Fruit fly (Drosophila melanogaster) whole organism, embryonic: ENCODE measurements around the gene CG14668.

Experiments
- Awh ChIP-seq: fragments of 200-800 bp; sonication (Bioruptor generic); IDR thresholded peaks from 2 replicates; pipeline ENCODE4, ENCODE4 v1.3.6; 2022; ENCODE audit warnings: missing biosample characterization, missing genetic modification characterization
- BEAF-32 ChIP-seq: fragments of 200-800 bp; sonication (Bioruptor generic); optimal IDR thresholded peaks from 3 replicates; lab custom pipeline; 2017; ENCODE audit warnings: missing biosample characterization, missing genetic modification characterization, mild to moderate bottlenecking, moderate library complexity, missing genetic modification reagents
- CG10431 ChIP-seq: fragments of 200-800 bp; sonication (Bioruptor generic); optimal IDR thresholded peaks from 3 replicates; lab custom pipeline; 2018; ENCODE audit warnings: missing biosample characterization, mild to moderate bottlenecking, missing genetic modification characterization
- CG10565 ChIP-seq: fragments of 200-800 bp; sonication (Bioruptor generic); optimal IDR thresholded peaks from 3 replicates; lab custom pipeline; 2016; ENCODE audit warnings: missing biosample characterization, mild to moderate bottlenecking, missing genetic modification characterization
- CG10654 ChIP-seq: fragments of 200-800 bp; sonication (Bioruptor generic); optimal IDR thresholded peaks from 2 replicates; lab custom pipeline; 2016; ENCODE audit warnings: missing biosample characterization, missing genetic modification characterization
- CG13424 ChIP-seq: fragments of 200-800 bp; sonication (Bioruptor generic); optimal IDR thresholded peaks from 2 replicates; lab custom pipeline; 2019; ENCODE audit warnings: missing biosample characterization, mild to moderate bottlenecking, missing genetic modification characterization, moderate library complexity
- CG15011 ChIP-seq: fragments of 200-800 bp; sonication (Bioruptor generic); optimal IDR thresholded peaks from 3 replicates; lab custom pipeline; 2018; ENCODE audit warnings: missing biosample characterization, mild to moderate bottlenecking, missing genetic modification characterization
- CG17186 ChIP-seq: fragments of 200-800 bp; sonication (Bioruptor generic); optimal IDR thresholded peaks from 3 replicates; lab custom pipeline; 2017; ENCODE audit warnings: missing biosample characterization, missing genetic modification reagents, missing genetic modification characterization
- CG2129 ChIP-seq: fragments of 200-800 bp; sonication (Bioruptor generic); IDR thresholded peaks from 2 replicates; pipeline ENCODE4 v1.3.6; 2022; ENCODE audit warnings: missing biosample characterization, missing genetic modification characterization; ENCODE audit not compliant: partially characterized antibody
- CG2889 ChIP-seq: fragments of 200-800 bp; sonication (Bioruptor generic); IDR thresholded peaks from 3 replicates; pipeline ENCODE4 v1.3.6; 2022; ENCODE audit warnings: missing biosample characterization, missing genetic modification characterization
- CG32772 ChIP-seq: fragments of 200-800 bp; sonication (Bioruptor generic); IDR thresholded peaks from 2 replicates; pipeline ENCODE4 v1.3.6; 2022; ENCODE audit warnings: missing biosample characterization, missing genetic modification characterization
- CG33213 ChIP-seq: fragments of 200-800 bp; sonication (Bioruptor generic); optimal IDR thresholded peaks from 3 replicates; lab custom pipeline; 2016; ENCODE audit warnings: missing biosample characterization, missing genetic modification characterization
- CG4328 ChIP-seq: fragments of 200-800 bp; sonication (Bioruptor generic); optimal IDR thresholded peaks from 3 replicates; lab custom pipeline; 2017; ENCODE audit warnings: missing biosample characterization, missing genetic modification reagents, missing genetic modification characterization
- CG4360 ChIP-seq: fragments of 200-800 bp; sonication (Bioruptor generic); IDR thresholded peaks from 2 replicates; pipeline ENCODE4 v1.3.6; 2022; ENCODE audit warnings: missing biosample characterization, missing genetic modification characterization
- CG43689 ChIP-seq: fragments of 200-800 bp; sonication (Bioruptor generic); IDR thresholded peaks from 2 replicates; pipeline ENCODE4 v1.3.6; 2022; ENCODE audit warnings: missing biosample characterization, missing genetic modification characterization
- CG7271 ChIP-seq: fragments of 200-800 bp; sonication (Bioruptor generic); optimal IDR thresholded peaks from 2 replicates; lab custom pipeline; 2018; ENCODE audit warnings: missing biosample characterization, mild to moderate bottlenecking, missing genetic modification characterization, moderate library complexity
- CG7372 ChIP-seq: fragments of 200-800 bp; sonication (Bioruptor generic); IDR thresholded peaks from 2 replicates; pipeline ENCODE4 v1.3.6; 2022; ENCODE audit warnings: missing biosample characterization, missing genetic modification characterization
- CG7963 ChIP-seq: fragments of 200-800 bp; sonication (Bioruptor generic); IDR thresholded peaks from 3 replicates; pipeline ENCODE4 v1.3.6; 2022; ENCODE audit warnings: missing biosample characterization, missing genetic modification characterization; ENCODE audit not compliant: partially characterized antibody
- CG9817 ChIP-seq: fragments of 200-800 bp; sonication (Bioruptor generic); optimal IDR thresholded peaks from 2 replicates; lab custom pipeline; 2018; ENCODE audit warnings: missing biosample characterization, mild to moderate bottlenecking, missing genetic modification characterization, moderate library complexity
- CkIIα-i1 ChIP-seq: fragments of 200-800 bp; sonication (Bioruptor generic); IDR thresholded peaks from 2 replicates; pipeline ENCODE4 v1.3.6; 2022; ENCODE audit warnings: missing biosample characterization, missing genetic modification characterization
- Dbx ChIP-seq: fragments of 200-800 bp; sonication (Bioruptor generic); IDR thresholded peaks from 3 replicates; pipeline ENCODE4 v1.3.6; 2022; ENCODE audit warnings: missing biosample characterization, missing genetic modification characterization
- Deaf1 ChIP-seq: fragments of 200-800 bp; optimal IDR thresholded peaks from 3 replicates; lab custom pipeline; 2019; ENCODE audit warnings: missing biosample characterization, mild to moderate bottlenecking, missing genetic modification characterization, moderate library complexity
- GATAe ChIP-seq: fragments of 200-800 bp; sonication (Bioruptor generic); conservative IDR thresholded peaks from 2 replicates; pipeline ENCODE4 v1.3.6; 2022; ENCODE audit warnings: missing biosample characterization, missing genetic modification characterization
- H15 ChIP-seq: fragments of 200-800 bp; sonication (Bioruptor generic); IDR thresholded peaks from 3 replicates; pipeline ENCODE4 v1.3.6; 2022; ENCODE audit warnings: missing biosample characterization, missing genetic modification characterization
- Med ChIP-seq: fragments of 200-800 bp; sonication (Bioruptor generic); peaks from one replicate; lab custom pipeline; 2016; ENCODE audit warnings: missing biosample characterization, missing genetic modification characterization, mild to moderate bottlenecking, inconsistent platforms, moderate library complexity
- Pdp1 ChIP-seq, 2 experiments: fragments of 200-800 bp; sonication (Bioruptor generic); optimal IDR thresholded peaks; 3 replicates each; lab custom pipeline; 2016; ENCODE audit warnings: missing biosample characterization in 2 of 2, missing genetic modification characterization in 2 of 2, mild to moderate bottlenecking in 1 of 2, moderate library complexity in 1 of 2
- Side ChIP-seq: fragments of 200-800 bp; sonication (Bioruptor generic); optimal IDR thresholded peaks from 2 replicates; lab custom pipeline; 2016; ENCODE audit warnings: missing biosample characterization, missing genetic modification characterization
- Spps ChIP-seq: fragments of 200-800 bp; sonication (Bioruptor generic); optimal IDR thresholded peaks from 2 replicates; lab custom pipeline; 2018; ENCODE audit warnings: missing biosample characterization, mild to moderate bottlenecking, missing genetic modification characterization
- bcd ChIP-seq: fragments of 200-800 bp; sonication (Bioruptor generic); optimal IDR thresholded peaks from 2 replicates; lab custom pipeline; 2017; ENCODE audit warnings: missing biosample characterization, mild to moderate bottlenecking, missing genetic modification characterization
- br ChIP-seq: fragments of >200 bp; optimal IDR thresholded peaks from 2 replicates; lab custom pipeline; 2017
- ci ChIP-seq: fragments of 200-800 bp; sonication (Bioruptor generic); IDR thresholded peaks from 3 replicates; pipeline ENCODE4 v1.3.6; 2022; ENCODE audit warnings: missing biosample characterization, missing genetic modification characterization
- crol ChIP-seq: fragments of 200-800 bp; sonication (Bioruptor generic); IDR thresholded peaks from 2 replicates; pipeline ENCODE4 v1.3.6; 2022; ENCODE audit warnings: missing biosample characterization, missing genetic modification characterization
- da ChIP-seq: fragments of 200-800 bp; sonication (Bioruptor generic); optimal IDR thresholded peaks from 2 replicates; lab custom pipeline; 2016; ENCODE audit warnings: missing biosample characterization, missing genetic modification characterization
- exex ChIP-seq: fragments of 200-800 bp; sonication (Bioruptor generic); optimal IDR thresholded peaks from 4 replicates; lab custom pipeline; 2018; ENCODE audit warnings: missing biosample characterization, mild to moderate bottlenecking, missing genetic modification characterization, moderate library complexity
- fru ChIP-seq: fragments of >200 bp; optimal IDR thresholded peaks from 2 replicates; lab custom pipeline; 2017
- gcm ChIP-seq: fragments of 200-800 bp; sonication (Bioruptor generic); optimal IDR thresholded peaks from 2 replicates; lab custom pipeline; 2019; ENCODE audit warnings: missing biosample characterization, mild to moderate bottlenecking, missing genetic modification characterization, moderate library complexity
- hth ChIP-seq: fragments of >200 bp; optimal IDR thresholded peaks from 2 replicates; lab custom pipeline; 2017; ENCODE audit warnings: inconsistent platforms
- ind ChIP-seq: fragments of 200-800 bp; sonication (Bioruptor generic); optimal IDR thresholded peaks from 3 replicates; lab custom pipeline; 2016; ENCODE audit warnings: missing biosample characterization, missing genetic modification characterization
- mam ChIP-seq: fragments of 200-800 bp; sonication (Bioruptor generic); optimal IDR thresholded peaks from 3 replicates; lab custom pipeline; 2016; ENCODE audit warnings: missing biosample characterization, missing genetic modification characterization
- mirr ChIP-seq: fragments of 200-800 bp; sonication (Bioruptor generic); optimal IDR thresholded peaks from 3 replicates; lab custom pipeline; 2018; ENCODE audit warnings: missing biosample characterization, mild to moderate bottlenecking, missing genetic modification characterization
- mld ChIP-seq: fragments of 200-800 bp; sonication (Bioruptor generic); IDR thresholded peaks from 3 replicates; pipeline ENCODE4 v1.3.6; 2022; ENCODE audit warnings: missing biosample characterization, missing genetic modification characterization; ENCODE audit not compliant: partially characterized antibody
- pita ChIP-seq: fragments of 200-800 bp; sonication (Bioruptor generic); optimal IDR thresholded peaks from 2 replicates; lab custom pipeline; 2017; ENCODE audit warnings: missing biosample characterization, mild to moderate bottlenecking, missing genetic modification characterization
- psq ChIP-seq: fragments of 200-800 bp; sonication (Bioruptor generic); optimal IDR thresholded peaks from 2 replicates; lab custom pipeline; 2017; ENCODE audit warnings: missing biosample characterization, missing genetic modification characterization
- pzg ChIP-seq: fragments of 200-800 bp; sonication (Bioruptor generic); optimal IDR thresholded peaks from 3 replicates; lab custom pipeline; 2018; ENCODE audit warnings: missing biosample characterization, mild to moderate bottlenecking, missing genetic modification characterization, moderate library complexity
- sens ChIP-seq: fragments of 200-800 bp; sonication (Bioruptor generic); peaks from one replicate; lab custom pipeline; 2016; ENCODE audit warnings: missing biosample characterization, missing genetic modification characterization
- sr ChIP-seq: fragments of 200-800 bp; sonication (Bioruptor generic); IDR thresholded peaks from 3 replicates; pipeline ENCODE4 v1.3.6; 2022; ENCODE audit warnings: missing biosample characterization, missing genetic modification characterization
- sug ChIP-seq: fragments of 200-800 bp; optimal IDR thresholded peaks from 2 replicates; lab custom pipeline; 2019; ENCODE audit warnings: missing biosample characterization, mild to moderate bottlenecking, missing genetic modification characterization, moderate library complexity
- tll ChIP-seq, 2 experiments: fragments of 200-800 bp in 1 of 2; fragments of >200 bp in 1 of 2; sonication (Bioruptor generic) in 1 of 2; optimal IDR thresholded peaks; 2 replicates each; lab custom pipeline; 2017 to 2019; ENCODE audit warnings: missing biosample characterization in 2 of 2, missing genetic modification characterization in 2 of 2, mild to moderate bottlenecking in 1 of 2, moderate library complexity in 1 of 2
- trem ChIP-seq: fragments of 200-800 bp; optimal IDR thresholded peaks from 3 replicates; lab custom pipeline; 2019; ENCODE audit warnings: missing biosample characterization, mild to moderate bottlenecking, missing genetic modification characterization, moderate library complexity
- tx ChIP-seq: fragments of 200-800 bp; sonication (Bioruptor generic); optimal IDR thresholded peaks from 2 replicates; lab custom pipeline; 2016; ENCODE audit warnings: missing biosample characterization, missing genetic modification characterization
- unc-4 ChIP-seq: fragments of 200-800 bp; sonication (Bioruptor generic); IDR thresholded peaks from 2 replicates; pipeline ENCODE4 v1.3.6; 2022; ENCODE audit warnings: missing biosample characterization, missing genetic modification characterization; ENCODE audit not compliant: partially characterized antibody
- zen ChIP-seq: fragments of 200-800 bp; sonication (Bioruptor generic); optimal IDR thresholded peaks from 3 replicates; lab custom pipeline; 2018; ENCODE audit warnings: missing biosample characterization, mild to moderate bottlenecking, missing genetic modification characterization, moderate library complexity

CG14668 gene

DNA sequence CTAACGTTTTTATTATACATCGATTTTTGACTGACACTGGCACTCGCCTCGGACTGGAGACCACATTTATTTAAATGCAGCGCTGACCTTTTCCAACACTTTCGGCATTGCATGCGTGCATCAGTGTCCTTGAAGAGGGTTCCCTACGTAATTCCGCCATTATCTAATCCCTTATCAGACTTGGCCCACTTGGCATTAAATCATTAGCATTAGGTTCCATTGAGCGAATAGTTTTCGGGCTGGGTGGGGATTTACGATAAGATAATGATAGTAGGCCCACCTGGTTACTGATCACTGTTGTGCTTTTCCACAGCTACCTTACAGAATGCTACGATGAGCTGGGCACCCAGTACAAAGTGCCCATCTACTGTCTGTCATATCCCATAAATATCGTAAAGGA is 7.7 kb upstream of the CG14668 start:
- TF ChIP-seq CG7372 (GFP tag; lab: Robert Waterston, UW) (no peak), crol (GFP tag; lab: Robert Waterston, UW) (no peak), mirr (GFP tag; lab: Kevin White, UChicago) (peak; percentile 10), fru (lab: Kevin White, UChicago) (no peak), pita (no peak), pzg (no peak), Spps (tag; lab: Kevin White, UChicago) (no peak), GATAe (peak; percentile 49), CG7963 (GFP tag; lab: Robert Waterston, UW) (no peak), sens (GFP tag; lab: Kevin White, UChicago) (no peak), gcm (GFP tag; lab: Kevin White, UChicago) (no peak), CkIIα-i1 (no peak), CG7271 (tag; lab: Kevin White, UChicago) (no peak), CG2889 (GFP tag; lab: Robert Waterston, UW) (no peak), Pdp1 (GFP tag; optimal IDR thresholded peaks at IDR 0.05; lab: Kevin White, UChicago) (peak in 1 of 2 experiments; percentile 17), Side (no peak), CG10654 (GFP tag; lab: Kevin White, UChicago) (no peak), Med (peak; percentile 58), CG33213 (GFP tag; lab: Kevin White, UChicago) (no peak), exex (peak; percentile 66), unc-4 (GFP tag; lab: Robert Waterston, UW) (no peak), tx (GFP tag; lab: Kevin White, UChicago) (no peak), br (lab: Kevin White, UChicago) (no peak)

dm6 chr3R:5393742-5394391 is 6.4 kb upstream of the CG14668 start, which contains the start of gene CG1172:
CG1172 (plus strand) TSS chr3R:5393922.
- TF ChIP-seq ci (peak; percentile 54; the same call in 2 of the 3 replicates), sug (tag; lab: Kevin White, UChicago) (peak; percentile 25), CG10565 (GFP tag; lab: Kevin White, UChicago) (no peak), CG32772 (GFP tag; lab: Robert Waterston, UW) (no peak), Deaf1 (tag; lab: Kevin White, UChicago) (no peak), Awh (GFP tag; lab: Robert Waterston, UW) (no peak), da (GFP tag; lab: Kevin White, UChicago) (no peak), H15 (GFP tag; lab: Robert Waterston, UW) (no peak), CG17186 (GFP tag; lab: Kevin White, UChicago) (peak; percentile 1), mam (no peak), CG43689 (GFP tag; lab: Robert Waterston, UW) (no peak), CG10431 (GFP tag; lab: Kevin White, UChicago) (peak; percentile 27), bcd (peak; percentile 26), tll (GFP tag; optimal IDR thresholded peaks at IDR 0.05; lab: Kevin White, UChicago) (no peak), mld (GFP tag; lab: Robert Waterston, UW) (no peak), zen (tag; lab: Kevin White, UChicago) (peak; percentile 44), CG4328 (GFP tag; lab: Kevin White, UChicago) (no peak), CG9817 (tag; lab: Kevin White, UChicago) (no peak), psq (GFP tag; lab: Kevin White, UChicago) (no peak), Dbx (no peak), CG2129 (GFP tag; lab: Robert Waterston, UW) (peak; percentile 37; the same call in 1 of the 2 replicates), CG13424 (tag; lab: Kevin White, UChicago) (no peak), hth (lab: Kevin White, UChicago) (no peak), CG15011 (GFP tag; lab: Kevin White, UChicago) (no peak), trem (tag; lab: Kevin White, UChicago) (peak; percentile 83), BEAF-32 (GFP tag; lab: Kevin White, UChicago) (peak; percentile 81), ind (GFP tag; lab: Kevin White, UChicago) (no peak), CG4360 (GFP tag; lab: Robert Waterston, UW) (no peak), sr (no peak)
